Fruit fly (Drosophila melanogaster) whole organism: ENCODE measurements around the gene CG11327.

Source experiments
- CG8478 ChIP-seq: fragments of >200 bp; optimal IDR thresholded peaks from 2 replicates; lab custom pipeline; 2018; ENCODE audit warnings: inconsistent platforms
- Dll ChIP-seq: fragments of >200 bp; optimal IDR thresholded peaks from 2 replicates; lab custom pipeline; 2017
- pan ChIP-seq: fragments of >200 bp; optimal IDR thresholded peaks from 2 replicates; lab custom pipeline; 2017
- psq ChIP-seq: fragments of >200 bp; optimal IDR thresholded peaks from 2 replicates; lab custom pipeline; 2017

DNA sequence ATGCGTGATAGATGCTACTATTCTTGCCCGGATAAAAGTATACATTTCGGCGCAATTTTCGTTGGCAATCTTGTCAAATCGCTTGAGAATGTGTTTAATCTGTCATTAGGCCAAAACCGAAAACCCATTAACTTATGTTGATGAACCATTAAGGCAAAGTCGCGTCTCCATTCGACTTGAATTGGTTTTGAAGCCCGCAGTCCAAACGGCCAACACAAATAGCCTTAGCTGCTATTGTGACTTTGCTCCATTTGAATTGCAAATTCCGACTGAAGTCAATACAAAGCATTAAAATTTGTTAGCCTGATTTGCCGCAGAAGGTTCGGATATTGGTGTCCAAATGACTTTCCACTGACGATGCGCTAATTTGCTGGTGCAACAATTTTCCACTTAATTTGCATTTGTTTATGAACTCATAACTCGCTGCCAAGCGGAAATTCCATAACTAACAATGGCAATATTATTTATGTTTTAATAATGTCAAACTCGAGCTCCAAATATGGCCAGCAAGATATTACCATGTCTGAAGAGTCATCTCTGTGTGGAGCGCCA, 19.9 kb upstream of the CG11327 start:
- no peak for TF ChIP-seq psq (lab: Kevin White, UChicago)
- TF ChIP-seq pan (lab: Kevin White, UChicago) = no peak
- no peak for TF ChIP-seq Dll (lab: Kevin White, UChicago)
- TF ChIP-seq CG8478 (lab: Kevin White, UChicago) = no peak
